Worm (Caenorhabditis elegans) whole organism, L4 larva: ENCODE results near the gene mrp-7.
"Not testable (repeated sequence)": the region's sequence is repeated elsewhere in the genome, so short reads cannot be mapped to it uniquely, and the experiment has no call there.

ENCODE experiments used
- daf-16 ChIP-seq, 3 experiments: sonication (generic microtip); optimal IDR thresholded peaks; 2 replicates each; lab custom pipeline; 2016 to 2017; ENCODE audit warnings: missing genetic modification characterization in 3 of 3, missing genetic modification reagents in 3 of 3, mild to moderate bottlenecking in 2 of 3, missing compliant biosample characterization in 2 of 3, missing biosample characterization in 1 of 3, moderate library complexity in 1 of 3
- tra-1 ChIP-seq: fragments of 200-800 bp; sonication (Bioruptor generic); IDR thresholded peaks from 2 replicates; pipeline ENCODE4 v1.3.6; 2022; ENCODE audit warnings: missing genetic modification reagents, missing genetic modification characterization, missing compliant biosample characterization

ce11 chrV:19711646-19712045, 37.0 kb downstream of the mrp-7 start, which contains the start of gene Y43F8C.23:
- TF ChIP-seq daf-16 (GFP tag; optimal IDR thresholded peaks at IDR 0.05; lab: Kevin White, UChicago); daf-16 (tag; optimal IDR thresholded peaks at IDR 0.05; lab: Kevin White, UChicago); tra-1 (GFP tag; lab: Robert Waterston, UW): not testable (repeated sequence)
